Fruit fly (Drosophila melanogaster): ENCODE data around the gene CG13312.

Gene CG13312

dm6 chr3L:8823730-8824374 is 16.8 kb upstream of the CG13312 start (continued):
- TF ChIP-seq CG13123 (GFP tag; optimal IDR thresholded peaks at IDR 0.05): no peak
- no peak for TF ChIP-seq abd-A (tag; optimal IDR thresholded peaks at IDR 0.05)
- peak; percentile 31; the same call in 1 of the 2 replicates for TF ChIP-seq CG10366 (GFP tag; IDR thresholded peaks at IDR 0.05)
- TF ChIP-seq wdn (GFP tag; IDR thresholded peaks at IDR 0.05): no peak
- peak; percentile 82 for TF ChIP-seq crol (GFP tag; IDR thresholded peaks at IDR 0.05)
- no peak for TF ChIP-seq eve (GFP tag; optimal IDR thresholded peaks at IDR 0.05)
- 0 out of 3 replicates have a peak, but pooled peaks have one; percentile 15 for TF ChIP-seq knrl (GFP tag; IDR thresholded peaks at IDR 0.05; ENCODE audit: partially characterized antibody)
- TF ChIP-seq CG4360 (GFP tag; IDR thresholded peaks at IDR 0.05): no peak
- peak; percentile 43 for TF ChIP-seq CG8924 (tag; optimal IDR thresholded peaks at IDR 0.05)
- no peak for TF ChIP-seq CG11723 (GFP tag; optimal IDR thresholded peaks at IDR 0.05)
- TF ChIP-seq CG3281 (GFP tag; optimal IDR thresholded peaks at IDR 0.05): no peak
- TF ChIP-seq Nf-YC (tag; optimal IDR thresholded peaks at IDR 0.05): no peak
- no peak for TF ChIP-seq CG11398 (GFP tag; optimal IDR thresholded peaks at IDR 0.05)
- peak; percentile 48 to 64 for TF ChIP-seq chif (GFP tag; optimal IDR thresholded peaks at IDR 0.05)
- TF ChIP-seq Side (GFP tag; optimal IDR thresholded peaks at IDR 0.05): peak; percentile 22
- peak; percentile 0 for TF ChIP-seq CG18476 (GFP tag; optimal IDR thresholded peaks at IDR 0.05)
- no peak for TF ChIP-seq prd (optimal IDR thresholded peaks at IDR 0.05)
- peak; percentile 58 for TF ChIP-seq prd (GFP tag; IDR thresholded peaks at IDR 0.05)
- no peak for TF ChIP-seq sqz (GFP tag; optimal IDR thresholded peaks at IDR 0.05)
- no peak for TF ChIP-seq kay (GFP tag; optimal IDR thresholded peaks at IDR 0.05)
- TF ChIP-seq CG13624 (GFP tag; optimal IDR thresholded peaks at IDR 0.05): no peak
- TF ChIP-seq fd3F (GFP tag; optimal IDR thresholded peaks at IDR 0.05): no peak
- no peak for TF ChIP-seq klu (GFP tag; IDR thresholded peaks at IDR 0.05)
- TF ChIP-seq CG32532 (GFP tag; IDR thresholded peaks at IDR 0.05): peak; percentile 44; the same call in 1 of the 2 replicates
- TF ChIP-seq Dek (tag; optimal IDR thresholded peaks at IDR 0.05): no peak
- no peak for TF ChIP-seq gcm2 (GFP tag; optimal IDR thresholded peaks at IDR 0.05)
- no peak for TF ChIP-seq cas (GFP tag; IDR thresholded peaks at IDR 0.05)
- TF ChIP-seq CG3065 (GFP tag; optimal IDR thresholded peaks at IDR 0.05): no peak
- TF ChIP-seq chn (GFP tag; optimal IDR thresholded peaks at IDR 0.05): peak; percentile 51
- TF ChIP-seq ERR (GFP tag; optimal IDR thresholded peaks at IDR 0.05): peak; percentile 9
- TF ChIP-seq CG34376 (GFP tag; optimal IDR thresholded peaks at IDR 0.05): no peak
- TF ChIP-seq ab (GFP tag; optimal IDR thresholded peaks at IDR 0.05): no peak
- TF ChIP-seq CG8944 (GFP tag; optimal IDR thresholded peaks at IDR 0.05): peak; percentile 16
- TF ChIP-seq peb (GFP tag; IDR thresholded peaks at IDR 0.05): peak; percentile 24; the same call in 1 of the 2 replicates
- TF ChIP-seq Hr51 (GFP tag; optimal IDR thresholded peaks at IDR 0.05): peak in 1 of 2 experiments; percentile 47
- no peak for TF ChIP-seq E2f2 (GFP tag; IDR thresholded peaks at IDR 0.05)
- TF ChIP-seq Sox100B (GFP tag; optimal IDR thresholded peaks at IDR 0.05): peak; percentile 20
- no peak for TF ChIP-seq CG31388 (GFP tag; optimal IDR thresholded peaks at IDR 0.05)
- no peak for TF ChIP-seq CG13296 (GFP tag; optimal IDR thresholded peaks at IDR 0.05)
- peak; percentile 44; the same call in 1 of the 4 replicates for TF ChIP-seq Gug (GFP tag; IDR thresholded peaks at IDR 0.05)
- peak; percentile 20 for TF ChIP-seq CG5245 (GFP tag; optimal IDR thresholded peaks at IDR 0.05)
- TF ChIP-seq CG4730 (GFP tag; IDR thresholded peaks at IDR 0.05): 0 out of 2 replicates have a peak, but pooled peaks have one; percentile 20
- TF ChIP-seq CG6689 (GFP tag; IDR thresholded peaks at IDR 0.05): peak; percentile 68
- no peak for TF ChIP-seq hbn (GFP tag; IDR thresholded peaks at IDR 0.05; ENCODE audit: partially characterized antibody)
- TF ChIP-seq HLH4C (GFP tag; IDR thresholded peaks at IDR 0.05; ENCODE audit: partially characterized antibody): no peak
- 0 out of 3 replicates have a peak, but pooled peaks have one; percentile 19 for TF ChIP-seq CG11695 (GFP tag; IDR thresholded peaks at IDR 0.05)
- no peak for TF ChIP-seq pan (optimal IDR thresholded peaks at IDR 0.05)
- peak in 1 of 2 experiments; percentile 43 for TF ChIP-seq pan (GFP tag; optimal IDR thresholded peaks at IDR 0.05 in 1 of 2, IDR thresholded peaks at IDR 0.05 in 1 of 2)
- no peak for TF ChIP-seq CG2199 (GFP tag; IDR thresholded peaks at IDR 0.05)
- no peak for TF ChIP-seq zen (tag; optimal IDR thresholded peaks at IDR 0.05)
- no peak for TF ChIP-seq sr (GFP tag; IDR thresholded peaks at IDR 0.05)
